Fruit fly (Drosophila melanogaster) whole organism, embryonic: ENCODE data around the gene bero.

Source experiments
- Aef1 ChIP-seq: fragments of 200-800 bp; sonication (Bioruptor generic); IDR thresholded peaks from 3 replicates; pipeline ENCODE4 v1.3.6; 2022; ENCODE audit warnings: missing biosample characterization, missing genetic modification characterization
- BEAF-32 ChIP-seq: fragments of 200-800 bp; sonication (Bioruptor generic); optimal IDR thresholded peaks from 3 replicates; lab custom pipeline; 2017; ENCODE audit warnings: missing biosample characterization, missing genetic modification characterization, mild to moderate bottlenecking, moderate library complexity, missing genetic modification reagents
- C15 ChIP-seq: fragments of 200-800 bp; sonication (Bioruptor generic); IDR thresholded peaks from 3 replicates; pipeline ENCODE4 v1.3.6; 2022; ENCODE audit warnings: missing biosample characterization, missing genetic modification characterization
- CG10321 ChIP-seq: fragments of 200-800 bp; sonication (Bioruptor generic); IDR thresholded peaks from 2 replicates; pipeline ENCODE4 v1.3.6; 2022; ENCODE audit warnings: missing biosample characterization, missing genetic modification characterization
- CG10462 ChIP-seq: fragments of 200-800 bp; sonication (Bioruptor generic); optimal IDR thresholded peaks from 2 replicates; lab custom pipeline; 2016; ENCODE audit warnings: missing biosample characterization, missing genetic modification characterization
- CG10543 ChIP-seq: fragments of 200-800 bp; sonication (Bioruptor generic); optimal IDR thresholded peaks from 3 replicates; lab custom pipeline; 2017; ENCODE audit warnings: missing biosample characterization, mild to moderate bottlenecking, missing genetic modification characterization, moderate library complexity
- CG10959 ChIP-seq: fragments of 200-800 bp; sonication (Bioruptor generic); IDR thresholded peaks from 2 replicates; pipeline ENCODE4 v1.3.6; 2022; ENCODE audit warnings: missing biosample characterization, missing genetic modification characterization
- CG11093 ChIP-seq: fragments of 200-800 bp; sonication (Bioruptor generic); IDR thresholded peaks from 3 replicates; pipeline ENCODE4 v1.3.6; 2022; ENCODE audit warnings: missing biosample characterization, missing genetic modification characterization
- CG11504 ChIP-seq: fragments of 200-800 bp; sonication (Bioruptor generic); optimal IDR thresholded peaks from 3 replicates; lab custom pipeline; 2019; ENCODE audit warnings: missing biosample characterization, mild to moderate bottlenecking, missing genetic modification characterization, moderate library complexity
- CG1233 ChIP-seq: fragments of 200-800 bp; sonication (Bioruptor generic); optimal IDR thresholded peaks from 4 replicates; lab custom pipeline; 2018; ENCODE audit warnings: missing biosample characterization, mild to moderate bottlenecking, missing genetic modification characterization
- CG12659 ChIP-seq: fragments of 200-800 bp; sonication (Bioruptor generic); optimal IDR thresholded peaks from 3 replicates; lab custom pipeline; 2017; ENCODE audit warnings: mild to moderate bottlenecking, missing biosample characterization, missing genetic modification reagents, missing genetic modification characterization
- CG13296 ChIP-seq: fragments of 200-800 bp; sonication (Bioruptor generic); optimal IDR thresholded peaks from 3 replicates; lab custom pipeline; 2018; ENCODE audit warnings: missing biosample characterization, mild to moderate bottlenecking, missing genetic modification characterization
- CG16813 ChIP-seq: fragments of 200-800 bp; sonication (Bioruptor generic); IDR thresholded peaks from 3 replicates; pipeline ENCODE4 v1.3.6; 2022; ENCODE audit warnings: missing biosample characterization, missing genetic modification characterization; ENCODE audit not compliant: partially characterized antibody
- CG17912 ChIP-seq: fragments of 200-800 bp; sonication (Bioruptor generic); optimal IDR thresholded peaks from 2 replicates; lab custom pipeline; 2018; ENCODE audit warnings: missing biosample characterization, mild to moderate bottlenecking, missing genetic modification characterization
- CG2202 ChIP-seq: fragments of 200-800 bp; sonication (Bioruptor generic); optimal IDR thresholded peaks from 2 replicates; lab custom pipeline; 2018; ENCODE audit warnings: missing biosample characterization, mild to moderate bottlenecking, missing genetic modification characterization
- CG2889 ChIP-seq: fragments of 200-800 bp; sonication (Bioruptor generic); IDR thresholded peaks from 3 replicates; pipeline ENCODE4 v1.3.6; 2022; ENCODE audit warnings: missing biosample characterization, missing genetic modification characterization
- CG3163 ChIP-seq: fragments of 200-800 bp; sonication (Bioruptor generic); optimal IDR thresholded peaks from 3 replicates; lab custom pipeline; 2016; ENCODE audit warnings: missing biosample characterization, missing genetic modification characterization
- CG6254 ChIP-seq: fragments of 200-800 bp; sonication (Bioruptor generic); optimal IDR thresholded peaks from 3 replicates; lab custom pipeline; 2017; ENCODE audit warnings: mild to moderate bottlenecking, missing biosample characterization, missing genetic modification reagents, missing genetic modification characterization
- CG6683 ChIP-seq: fragments of 200-800 bp; sonication (Bioruptor generic); optimal IDR thresholded peaks from 2 replicates; lab custom pipeline; 2017; ENCODE audit warnings: missing biosample characterization, mild to moderate bottlenecking, missing genetic modification characterization, missing genetic modification reagents
- CG6813 ChIP-seq: fragments of 200-800 bp; sonication (Bioruptor generic); optimal IDR thresholded peaks from 2 replicates; lab custom pipeline; 2017; ENCODE audit warnings: missing biosample characterization, missing genetic modification characterization, mild to moderate bottlenecking, moderate library complexity, missing genetic modification reagents
- CG9817 ChIP-seq: fragments of 200-800 bp; sonication (Bioruptor generic); optimal IDR thresholded peaks from 2 replicates; lab custom pipeline; 2018; ENCODE audit warnings: missing biosample characterization, mild to moderate bottlenecking, missing genetic modification characterization, moderate library complexity
- CG9932 ChIP-seq: fragments of 200-800 bp; sonication (Bioruptor generic); IDR thresholded peaks from 2 replicates; pipeline ENCODE4 v1.3.6; 2022; ENCODE audit warnings: missing biosample characterization, missing genetic modification characterization
- Fer1 ChIP-seq: fragments of 200-800 bp; sonication (Bioruptor generic); optimal IDR thresholded peaks from 2 replicates; lab custom pipeline; 2017; ENCODE audit warnings: missing biosample characterization, mild to moderate bottlenecking, missing genetic modification characterization
- GATAe ChIP-seq: fragments of 200-800 bp; sonication (Bioruptor generic); conservative IDR thresholded peaks from 2 replicates; pipeline ENCODE4 v1.3.6; 2022; ENCODE audit warnings: missing biosample characterization, missing genetic modification characterization
- Max ChIP-seq: fragments of 200-800 bp; sonication (Bioruptor generic); optimal IDR thresholded peaks from 2 replicates; lab custom pipeline; 2016; ENCODE audit warnings: missing biosample characterization, mild to moderate bottlenecking, missing genetic modification characterization
- NK7.1 ChIP-seq: fragments of 200-800 bp; sonication (Bioruptor generic); optimal IDR thresholded peaks from 3 replicates; lab custom pipeline; 2016; ENCODE audit warnings: missing biosample characterization, missing genetic modification characterization
- Xbp1 ChIP-seq: fragments of 200-800 bp; sonication (Bioruptor generic); optimal IDR thresholded peaks from 3 replicates; lab custom pipeline; 2016; ENCODE audit warnings: missing biosample characterization, mild to moderate bottlenecking, missing genetic modification characterization
- az2 ChIP-seq: fragments of 200-800 bp; sonication (Bioruptor generic); optimal IDR thresholded peaks from 3 replicates; lab custom pipeline; 2016; ENCODE audit warnings: missing biosample characterization, missing genetic modification characterization
- cas ChIP-seq: fragments of 200-800 bp; sonication (Bioruptor generic); IDR thresholded peaks from 2 replicates; pipeline ENCODE4 v1.3.6; 2022; ENCODE audit warnings: missing biosample characterization, missing genetic modification characterization
- caup ChIP-seq: fragments of 200-800 bp; sonication (Bioruptor generic); optimal IDR thresholded peaks from 3 replicates; lab custom pipeline; 2017; ENCODE audit warnings: missing biosample characterization, mild to moderate bottlenecking, missing genetic modification characterization, moderate library complexity; ENCODE audit not compliant: severe bottlenecking
- crp ChIP-seq, 2 experiments: fragments of 200-800 bp; sonication (Bioruptor generic); optimal IDR thresholded peaks; 2 replicates in 1 of 2; 3 replicates in 1 of 2; lab custom pipeline; 2017; ENCODE audit warnings: missing biosample characterization in 2 of 2, missing genetic modification characterization in 2 of 2, mild to moderate bottlenecking in 1 of 2, moderate library complexity in 1 of 2
- da ChIP-seq: fragments of 200-800 bp; sonication (Bioruptor generic); optimal IDR thresholded peaks from 2 replicates; lab custom pipeline; 2016; ENCODE audit warnings: missing biosample characterization, missing genetic modification characterization
- fd3F ChIP-seq: fragments of 200-800 bp; sonication (Bioruptor generic); optimal IDR thresholded peaks from 2 replicates; lab custom pipeline; 2018; ENCODE audit warnings: missing biosample characterization, mild to moderate bottlenecking, missing genetic modification characterization, moderate library complexity
- fd64A ChIP-seq: fragments of 200-800 bp; sonication (Bioruptor generic); optimal IDR thresholded peaks from 3 replicates; lab custom pipeline; 2018; ENCODE audit warnings: missing biosample characterization, mild to moderate bottlenecking, missing genetic modification characterization
- grau ChIP-seq: fragments of 200-800 bp; optimal IDR thresholded peaks from 3 replicates; lab custom pipeline; 2019; ENCODE audit warnings: missing biosample characterization, mild to moderate bottlenecking, missing genetic modification characterization, moderate library complexity
- ham ChIP-seq: fragments of 200-800 bp; sonication (Bioruptor generic); IDR thresholded peaks from 2 replicates; pipeline ENCODE4 v1.3.6; 2022; ENCODE audit warnings: missing biosample characterization, missing genetic modification characterization
- hkb ChIP-seq, 2 experiments: fragments of 200-800 bp in 1 of 2; fragments of >200 bp in 1 of 2; sonication (Bioruptor generic) in 1 of 2; IDR thresholded peaks in 1 of 2; optimal IDR thresholded peaks in 1 of 2; 2 replicates each; pipeline versions ENCODE4 v1.3.6 to Lab custom; 2017 to 2022; ENCODE audit warnings: missing biosample characterization in 1 of 2, missing genetic modification characterization in 1 of 2
- lab ChIP-seq: fragments of 200-800 bp; sonication (Bioruptor generic); optimal IDR thresholded peaks from 3 replicates; lab custom pipeline; 2017; ENCODE audit warnings: missing biosample characterization, missing genetic modification characterization, mild to moderate bottlenecking, moderate library complexity, missing genetic modification reagents
- lilli ChIP-seq: fragments of 200-800 bp; sonication (Bioruptor generic); optimal IDR thresholded peaks from 3 replicates; lab custom pipeline; 2016; ENCODE audit warnings: missing biosample characterization, missing genetic modification characterization
- lmd ChIP-seq: fragments of 200-800 bp; sonication (Bioruptor generic); IDR thresholded peaks from 2 replicates; pipeline ENCODE4 v1.3.6; 2022; ENCODE audit warnings: missing biosample characterization, missing genetic modification characterization
- oc ChIP-seq: fragments of 200-800 bp; sonication (Bioruptor generic); optimal IDR thresholded peaks from 2 replicates; lab custom pipeline; 2018; ENCODE audit warnings: missing biosample characterization, mild to moderate bottlenecking, missing genetic modification characterization, moderate library complexity
- pb ChIP-seq: fragments of 200-800 bp; sonication (Bioruptor generic); optimal IDR thresholded peaks from 3 replicates; lab custom pipeline; 2016; ENCODE audit warnings: missing biosample characterization, missing genetic modification characterization
- peb ChIP-seq: fragments of 200-800 bp; sonication (Bioruptor generic); IDR thresholded peaks from 2 replicates; pipeline ENCODE4 v1.3.6; 2022; ENCODE audit warnings: missing biosample characterization, missing genetic modification characterization
- salm ChIP-seq: fragments of 200-800 bp; sonication (Bioruptor generic); optimal IDR thresholded peaks from 2 replicates; lab custom pipeline; 2018; ENCODE audit warnings: missing biosample characterization, mild to moderate bottlenecking, missing genetic modification characterization
- sisA ChIP-seq: fragments of 200-800 bp; sonication (Bioruptor generic); IDR thresholded peaks from 2 replicates; pipeline ENCODE4 v1.3.6; 2022; ENCODE audit warnings: missing biosample characterization, missing genetic modification characterization
- slp2 ChIP-seq: fragments of 200-800 bp; sonication (Bioruptor generic); optimal IDR thresholded peaks from 2 replicates; lab custom pipeline; 2016; ENCODE audit warnings: missing biosample characterization, missing genetic modification characterization
- so ChIP-seq: fragments of 200-800 bp; sonication (Bioruptor generic); IDR thresholded peaks from 3 replicates; pipeline ENCODE4 v1.3.6; 2022; ENCODE audit warnings: missing biosample characterization, missing genetic modification characterization
- usp ChIP-seq: fragments of >200 bp; optimal IDR thresholded peaks from 2 replicates; lab custom pipeline; 2017; ENCODE audit warnings: missing biosample characterization, missing genetic modification characterization
- zf30C ChIP-seq: fragments of 200-800 bp; sonication (Bioruptor generic); optimal IDR thresholded peaks from 3 replicates; lab custom pipeline; 2018; ENCODE audit warnings: missing biosample characterization, mild to moderate bottlenecking, missing genetic modification characterization

bero gene

dm6 chr2L:20829755-20830396 lies 28.6 kb upstream of the bero start (continued):
- TF ChIP-seq CG16813 (no peak), CG10462 (GFP tag; lab: Kevin White, UChicago) (no peak), BEAF-32 (GFP tag; lab: Kevin White, UChicago) (peak; percentile 12), lilli (GFP tag; lab: Kevin White, UChicago) (no peak), Aef1 (GFP tag; lab: Robert Waterston, UW) (no peak), fd64A (GFP tag; lab: Kevin White, UChicago) (no peak), peb (GFP tag; lab: Robert Waterston, UW) (no peak), pb (GFP tag; lab: Kevin White, UChicago) (no peak), lmd (no peak), CG11504 (tag; lab: Kevin White, UChicago) (peak; percentile 26), zf30C (GFP tag; lab: Kevin White, UChicago) (no peak), grau (tag; lab: Kevin White, UChicago) (peak; percentile 4), NK7.1 (GFP tag; lab: Kevin White, UChicago) (no peak), CG12659 (GFP tag; lab: Kevin White, UChicago) (no peak), so (0 out of 3 replicates have a peak, but pooled peaks have one; percentile 42), GATAe (GFP tag; lab: Robert Waterston, UW) (no peak), caup (GFP tag; lab: Kevin White, UChicago) (no peak), salm (tag; lab: Kevin White, UChicago) (no peak), CG10543 (GFP tag; lab: Kevin White, UChicago) (peak; percentile 14), Max (GFP tag; lab: Kevin White, UChicago) (no peak), crp (GFP tag; optimal IDR thresholded peaks at IDR 0.05; lab: Kevin White, UChicago) (peak in 1 of 2 experiments; percentile 77), CG2202 (tag; lab: Kevin White, UChicago) (no peak), CG1233 (GFP tag; lab: Kevin White, UChicago) (no peak), CG9932 (peak; percentile 27), CG17912 (no peak), oc (no peak), CG3163 (peak; percentile 86), cas (GFP tag; lab: Robert Waterston, UW) (no peak), da (GFP tag; lab: Kevin White, UChicago) (no peak), CG10959 (no peak), C15 (GFP tag; lab: Robert Waterston, UW) (no peak), Fer1 (GFP tag; lab: Kevin White, UChicago) (peak; percentile 33), slp2 (GFP tag; lab: Kevin White, UChicago) (no peak), fd3F (peak; percentile 4), CG10321 (0 out of 2 replicates have a peak, but pooled peaks have one; percentile 8), hkb (optimal IDR thresholded peaks at IDR 0.05; lab: Kevin White, UChicago) (no peak), hkb (GFP tag; IDR thresholded peaks at IDR 0.05; lab: Robert Waterston, UW) (no peak), CG6254 (GFP tag; lab: Kevin White, UChicago) (no peak), CG9817 (peak; percentile 26), CG6683 (GFP tag; lab: Kevin White, UChicago) (no peak), ham (GFP tag; lab: Robert Waterston, UW) (no peak), Xbp1 (GFP tag; lab: Kevin White, UChicago) (no peak), CG13296 (GFP tag; lab: Kevin White, UChicago) (peak; percentile 47), az2 (GFP tag; lab: Kevin White, UChicago) (no peak), usp (GFP tag; lab: Kevin White, UChicago) (no peak), sisA (GFP tag; lab: Robert Waterston, UW) (no peak), CG6813 (GFP tag; lab: Kevin White, UChicago) (no peak), lab (GFP tag; lab: Kevin White, UChicago) (peak; percentile 39), CG2889 (GFP tag; lab: Robert Waterston, UW) (no peak), CG11093 (GFP tag; lab: Robert Waterston, UW) (no peak)
